Worm (Caenorhabditis elegans) whole organism, mixed stage, embryonic: ENCODE data around the gene Y17G9B.11.
"Not testable (repeated sequence)": the region's sequence is repeated elsewhere in the genome, so short reads cannot be mapped to it uniquely, and the experiment has no call there.

Experiments used
- ces-1 ChIP-seq: fragments of 150-350 bp; optimal IDR thresholded peaks from 2 replicates; lab custom pipeline; 2014; ENCODE audit warnings: missing biosample characterization, missing genetic modification reagents, missing genetic modification characterization
- elt-3 ChIP-seq: fragments of 150-350 bp; optimal IDR thresholded peaks from 2 replicates; lab custom pipeline; 2014; ENCODE audit warnings: missing biosample characterization, missing genetic modification characterization
- flh-1 ChIP-seq: fragments of 200-800 bp; sonication (Bioruptor generic); optimal IDR thresholded peaks from 2 replicates; lab custom pipeline; 2018; ENCODE audit warnings: mild to moderate bottlenecking, missing genetic modification characterization, moderate library complexity, missing compliant biosample characterization
- lin-32 ChIP-seq: fragments of 200-800 bp; sonication (Bioruptor generic); optimal IDR thresholded peaks from 2 replicates; lab custom pipeline; 2018; ENCODE audit warnings: mild to moderate bottlenecking, missing genetic modification characterization, missing compliant biosample characterization
- nhr-12 ChIP-seq: fragments of 150-350 bp; optimal IDR thresholded peaks from 2 replicates; lab custom pipeline; 2014; ENCODE audit warnings: missing biosample characterization, missing genetic modification characterization
- nhr-76 ChIP-seq: sonication (generic microtip); optimal IDR thresholded peaks from 2 replicates; lab custom pipeline; 2017; ENCODE audit warnings: missing biosample characterization, missing genetic modification characterization
- sptf-1 ChIP-seq: sonication (generic microtip); optimal IDR thresholded peaks from 2 replicates; lab custom pipeline; 2017; ENCODE audit warnings: mild to moderate bottlenecking, missing genetic modification characterization, moderate library complexity, missing compliant biosample characterization
- unc-62 ChIP-seq: fragments of 150-350 bp; optimal IDR thresholded peaks from 2 replicates; lab custom pipeline; 2014; ENCODE audit warnings: missing biosample characterization, missing genetic modification reagents, missing genetic modification characterization
- ztf-11 ChIP-seq: fragments of 150-350 bp; optimal IDR thresholded peaks from 2 replicates; lab custom pipeline; 2014; ENCODE audit warnings: missing biosample characterization, missing genetic modification characterization

DNA sequence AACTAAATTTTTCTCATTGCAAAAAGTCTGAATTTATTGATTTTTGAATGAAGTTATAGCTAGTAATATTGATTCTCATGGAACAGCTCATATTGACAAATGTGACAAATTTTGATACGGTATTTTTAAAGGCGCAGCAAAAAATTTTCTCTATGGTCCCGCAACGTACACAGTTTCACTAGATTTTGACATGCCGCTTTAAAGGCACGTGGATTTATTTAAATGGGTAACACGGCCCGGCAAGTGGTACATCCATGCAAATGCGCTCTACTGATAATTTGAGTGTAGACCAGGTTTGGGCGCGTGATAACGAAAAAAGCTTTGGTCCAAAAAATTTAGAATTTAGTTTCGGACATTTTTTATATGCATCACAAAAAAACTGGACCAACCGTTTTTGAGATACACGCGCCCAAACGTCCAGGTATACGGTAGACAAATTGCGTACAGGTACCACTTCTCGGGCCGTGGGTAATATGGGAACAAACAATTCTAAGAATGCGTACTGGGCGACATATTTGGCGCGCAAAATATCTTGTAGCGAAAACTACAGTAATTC is 6.7 kb downstream of the Y17G9B.11 start:
- not testable (repeated sequence) for TF ChIP-seq ztf-11; flh-1 (GFP tag; lab: Kevin White, UChicago); elt-3; nhr-12 (tag; lab: Kevin White, UChicago); ces-1 (GFP tag; lab: Kevin White, UChicago); nhr-76 (tag; lab: Kevin White, UChicago); lin-32 (GFP tag; lab: Kevin White, UChicago); unc-62 (GFP tag; lab: Kevin White, UChicago); sptf-1 (tag; lab: Kevin White, UChicago)
